Worm (Caenorhabditis elegans) whole organism, young adult: ENCODE measurements around the gene scl-1.

Experiments used
- B0035.1 ChIP-seq: sonication (generic microtip); optimal IDR thresholded peaks from 2 replicates; lab custom pipeline; 2016; ENCODE audit warnings: missing genetic modification characterization, mild to moderate bottlenecking, missing compliant biosample characterization, missing genotype, missing genetic modification reagents
- B0261.1 ChIP-seq: sonication (generic microtip); optimal IDR thresholded peaks from 2 replicates; lab custom pipeline; 2016; ENCODE audit warnings: mild to moderate bottlenecking, missing genetic modification characterization, moderate library complexity, missing compliant biosample characterization
- C06A6.2 ChIP-seq: fragments of 200-800 bp; sonication (Bioruptor generic); conservative IDR thresholded peaks from 2 replicates; pipeline ENCODE4 v1.3.6; 2022; ENCODE audit warnings: missing genetic modification characterization, missing compliant biosample characterization
- F37B4.10 ChIP-seq: fragments of 200-800 bp; sonication (Bioruptor generic); IDR thresholded peaks from 2 replicates; pipeline ENCODE4 v1.3.6; 2022; ENCODE audit warnings: missing genetic modification characterization, missing compliant biosample characterization
- F57A8.1 ChIP-seq: fragments of 200-800 bp; sonication (Bioruptor generic); optimal IDR thresholded peaks from 2 replicates; lab custom pipeline; 2018; ENCODE audit warnings: mild to moderate bottlenecking, missing genetic modification characterization, moderate library complexity, missing compliant biosample characterization
- Y56A3A.18 ChIP-seq: fragments of 200-800 bp; sonication (Bioruptor generic); IDR thresholded peaks from 2 replicates; pipeline ENCODE4 v1.3.6; 2022; ENCODE audit warnings: missing genetic modification reagents, missing genetic modification characterization, missing compliant biosample characterization
- Y79H2A.3 ChIP-seq: fragments of 200-800 bp; sonication (Bioruptor generic); conservative IDR thresholded peaks from 2 replicates; pipeline ENCODE4 v1.3.6; 2022; ENCODE audit warnings: missing genetic modification reagents, missing genetic modification characterization, missing compliant biosample characterization
- Y95B8A.8 ChIP-seq: fragments of 200-800 bp; sonication (Bioruptor generic); IDR thresholded peaks from 2 replicates; pipeline ENCODE4 v1.3.6; 2022; ENCODE audit warnings: missing genetic modification reagents, missing genetic modification characterization, missing compliant biosample characterization
- ZK185.1 ChIP-seq: sonication (generic microtip); optimal IDR thresholded peaks from 2 replicates; lab custom pipeline; 2016; ENCODE audit warnings: mild to moderate bottlenecking, missing genetic modification characterization, missing compliant biosample characterization; ENCODE audit not compliant: poor library complexity, severe bottlenecking
- ama-1 ChIP-seq, 3 experiments: fragments of 150-350 bp in 1 of 3; sonication (generic microtip) in 2 of 3; optimal IDR thresholded peaks; 2 replicates each; lab custom pipeline; 2014 to 2018; ENCODE audit warnings: missing biosample characterization in 2 of 3, missing genetic modification characterization in 2 of 3, missing genetic modification reagents in 2 of 3
- cebp-1 ChIP-seq, 2 experiments: fragments of 200-800 bp in 1 of 2; sonication (Bioruptor generic) in 1 of 2; sonication (generic microtip) in 1 of 2; IDR thresholded peaks in 1 of 2; optimal IDR thresholded peaks in 1 of 2; 2 replicates each; pipeline versions ENCODE4 v1.3.6 to Lab custom; 2017 to 2022; ENCODE audit warnings: missing compliant biosample characterization in 2 of 2, missing genetic modification characterization in 2 of 2, mild to moderate bottlenecking in 1 of 2, missing genetic modification reagents in 1 of 2, moderate library complexity in 1 of 2
- cebp-2 ChIP-seq: fragments of 200-800 bp; sonication (Bioruptor generic); IDR thresholded peaks from 2 replicates; pipeline ENCODE4 v1.3.6; 2022; ENCODE audit warnings: missing genetic modification characterization, missing compliant biosample characterization
- ceh-27 ChIP-seq: fragments of 200-800 bp; sonication (Bioruptor generic); optimal IDR thresholded peaks from 2 replicates; lab custom pipeline; 2018; ENCODE audit warnings: mild to moderate bottlenecking, missing genetic modification characterization, moderate library complexity, missing compliant biosample characterization
- ceh-40 ChIP-seq: fragments of 200-800 bp; sonication (Bioruptor generic); IDR thresholded peaks from 2 replicates; pipeline ENCODE4 v1.3.6; 2022; ENCODE audit warnings: missing genetic modification characterization, missing compliant biosample characterization
- chd-7 ChIP-seq: sonication (generic microtip); optimal IDR thresholded peaks from 2 replicates; lab custom pipeline; 2016; ENCODE audit warnings: mild to moderate bottlenecking, missing genetic modification characterization, moderate library complexity, missing compliant biosample characterization
- dox-1 ChIP-seq: fragments of 200-800 bp; sonication (Bioruptor generic); IDR thresholded peaks from 2 replicates; pipeline ENCODE4 v1.3.6; 2022; ENCODE audit warnings: missing genetic modification reagents, missing genetic modification characterization, missing compliant biosample characterization
- dpff-1 ChIP-seq: sonication (generic microtip); optimal IDR thresholded peaks from 2 replicates; lab custom pipeline; 2017; ENCODE audit warnings: mild to moderate bottlenecking, missing genetic modification characterization, missing compliant biosample characterization
- efl-1 ChIP-seq: fragments of 150-350 bp; optimal IDR thresholded peaks from 2 replicates; lab custom pipeline; 2014; ENCODE audit warnings: missing biosample characterization, missing genetic modification reagents, missing genetic modification characterization
- egrh-3 ChIP-seq: fragments of 200-800 bp; sonication (Bioruptor generic); IDR thresholded peaks from 2 replicates; pipeline ENCODE4 v1.3.6; 2022; ENCODE audit warnings: missing genetic modification reagents, missing genetic modification characterization, missing compliant biosample characterization
- ekl-4 ChIP-seq: fragments of 200-800 bp; sonication (Bioruptor generic); IDR thresholded peaks from 2 replicates; pipeline ENCODE4 v1.3.6; 2022; ENCODE audit warnings: missing genetic modification reagents, missing genetic modification characterization, missing compliant biosample characterization
- fkh-3 ChIP-seq: sonication (generic microtip); optimal IDR thresholded peaks from 2 replicates; lab custom pipeline; 2016; ENCODE audit warnings: mild to moderate bottlenecking, missing genetic modification characterization, missing compliant biosample characterization
- him-1 ChIP-seq: sonication (generic microtip); optimal IDR thresholded peaks from 2 replicates; lab custom pipeline; 2016; ENCODE audit warnings: missing genotype, missing genetic modification reagents, missing genetic modification characterization, missing compliant biosample characterization
- lag-1 ChIP-seq: fragments of 200-800 bp; sonication (Bioruptor generic); IDR thresholded peaks from 2 replicates; pipeline ENCODE4 v1.3.6; 2022; ENCODE audit warnings: missing genetic modification reagents, missing genetic modification characterization, missing compliant biosample characterization
- lin-54 ChIP-seq: fragments of 200-800 bp; sonication (Bioruptor generic); optimal IDR thresholded peaks from 2 replicates; lab custom pipeline; 2018; ENCODE audit warnings: mild to moderate bottlenecking, missing genetic modification characterization, missing compliant biosample characterization
- madf-10 ChIP-seq: sonication (generic microtip); optimal IDR thresholded peaks from 2 replicates; lab custom pipeline; 2016; ENCODE audit warnings: mild to moderate bottlenecking, missing genetic modification characterization, missing compliant biosample characterization
- madf-6 ChIP-seq: fragments of 200-800 bp; sonication (Bioruptor generic); IDR thresholded peaks from 2 replicates; pipeline ENCODE4 v1.3.6; 2022; ENCODE audit warnings: missing genetic modification reagents, missing genetic modification characterization, missing compliant biosample characterization
- nhr-80 ChIP-seq: sonication (generic microtip); optimal IDR thresholded peaks from 2 replicates; lab custom pipeline; 2016; ENCODE audit warnings: missing genetic modification characterization, missing compliant biosample characterization
- nhr-90 ChIP-seq: sonication (generic microtip); optimal IDR thresholded peaks from 2 replicates; lab custom pipeline; 2016; ENCODE audit warnings: missing genotype, mild to moderate bottlenecking, missing genetic modification characterization, missing compliant biosample characterization
- rec-8 ChIP-seq, 2 experiments: sonication (generic microtip); optimal IDR thresholded peaks; 2 replicates each; lab custom pipeline; 2016; ENCODE audit warnings: mild to moderate bottlenecking in 2 of 2, missing genetic modification characterization in 2 of 2, missing genetic modification reagents in 2 of 2, missing genotype in 2 of 2, missing biosample characterization in 1 of 2, missing compliant biosample characterization in 1 of 2, moderate library complexity in 1 of 2
- repo-1 ChIP-seq: sonication (generic microtip); optimal IDR thresholded peaks from 2 replicates; lab custom pipeline; 2017; ENCODE audit warnings: mild to moderate bottlenecking, missing genetic modification characterization, missing compliant biosample characterization
- snpc-3.4 ChIP-seq: sonication (generic microtip); optimal IDR thresholded peaks from 2 replicates; lab custom pipeline; 2017; ENCODE audit warnings: missing genetic modification characterization, mild to moderate bottlenecking, missing compliant biosample characterization, antibody characterized with exemption, moderate library complexity, missing genotype, missing genetic modification reagents
- snpc-4 ChIP-seq, 5 experiments: fragments of 150-350 bp in 1 of 5; sonication (generic microtip) in 4 of 5; optimal IDR thresholded peaks; 2 replicates each; lab custom pipeline; 2014 to 2018; ENCODE audit warnings: missing genetic modification characterization in 5 of 5, missing biosample characterization in 3 of 5, antibody characterized with exemption in 2 of 5, mild to moderate bottlenecking in 2 of 5, missing compliant biosample characterization in 2 of 5, missing genotype in 2 of 5, moderate library complexity in 2 of 5, missing genetic modification reagents in 1 of 5
- sptf-2 ChIP-seq: fragments of 200-800 bp; sonication (Bioruptor generic); optimal IDR thresholded peaks from 2 replicates; lab custom pipeline; 2018; ENCODE audit warnings: mild to moderate bottlenecking, missing genetic modification characterization, missing compliant biosample characterization
- unc-130 ChIP-seq: sonication (generic microtip); optimal IDR thresholded peaks from 2 replicates; lab custom pipeline; 2016; ENCODE audit warnings: missing genetic modification reagents, missing genetic modification characterization, missing compliant biosample characterization
- xnd-1 ChIP-seq: sonication (generic microtip); optimal IDR thresholded peaks from 2 replicates; lab custom pipeline; 2016; ENCODE audit warnings: missing genotype, missing genetic modification reagents, missing genetic modification characterization, missing compliant biosample characterization
- ztf-22 ChIP-seq: fragments of 200-800 bp; sonication (Bioruptor generic); optimal IDR thresholded peaks from 2 replicates; lab custom pipeline; 2018; ENCODE audit warnings: mild to moderate bottlenecking, missing genetic modification characterization, moderate library complexity, missing compliant biosample characterization
- ztf-28 ChIP-seq: fragments of 200-800 bp; sonication (Bioruptor generic); IDR thresholded peaks from 2 replicates; pipeline ENCODE4 v1.3.6; 2022; ENCODE audit warnings: missing genetic modification reagents, missing genetic modification characterization, missing compliant biosample characterization
- ztf-3 ChIP-seq: fragments of 200-800 bp; sonication (Bioruptor generic); optimal IDR thresholded peaks from 2 replicates; lab custom pipeline; 2018; ENCODE audit warnings: mild to moderate bottlenecking, missing genetic modification characterization, missing compliant biosample characterization

The scl-1 gene

ce11 chrIV:13056026-13056425, at the start of gene scl-1:
TSS of gene scl-1 (plus strand) at chrIV:13056326.
- TF ChIP-seq xnd-1 (tag; lab: Kevin White, UChicago), result no peak
- TF ChIP-seq F57A8.1 (GFP tag; lab: Kevin White, UChicago), result no peak

- TF ChIP-seq sptf-2 (GFP tag; lab: Kevin White, UChicago) (no peak), nhr-80 (peak; percentile 16), ztf-22 (no peak), Y56A3A.18 (GFP tag; lab: Robert Waterston, UW) (no peak), ZK185.1 (tag; lab: Kevin White, UChicago) (no peak)
These were observed 47.5 kb upstream of the scl-1 start, which contains the start of gene mbk-2 for ce11 chrIV:13008405-13009208. TSS of gene mbk-2 (plus strand) at chrIV:13009158.

- no peak for TF ChIP-seq madf-10 (tag; lab: Kevin White, UChicago)
- no peak for TF ChIP-seq madf-6 (GFP tag; lab: Robert Waterston, UW)
- TF ChIP-seq dox-1 (GFP tag; lab: Robert Waterston, UW), result no peak
- no peak for TF ChIP-seq lin-54 (GFP tag; lab: Kevin White, UChicago)
- TF ChIP-seq Y79H2A.3 (GFP tag; lab: Robert Waterston, UW), result no peak
- no peak for TF ChIP-seq lag-1
- no peak for TF ChIP-seq fkh-3 (tag; lab: Kevin White, UChicago)
- no peak for TF ChIP-seq snpc-4 (GFP tag; optimal IDR thresholded peaks at IDR 0.05; lab: Kevin White, UChicago)
- TF ChIP-seq snpc-4 (tag; optimal IDR thresholded peaks at IDR 0.05; lab: Kevin White, UChicago), result no peak
- no peak for TF ChIP-seq B0261.1
- TF ChIP-seq repo-1 (tag; lab: Kevin White, UChicago), result no peak
- TF ChIP-seq ceh-40 (GFP tag; lab: Robert Waterston, UW), result no peak
- no peak for TF ChIP-seq xnd-1 (tag; lab: Kevin White, UChicago)
- TF ChIP-seq him-1, result no peak
- TF ChIP-seq ztf-3 (GFP tag; lab: Kevin White, UChicago), result no peak
- no peak for TF ChIP-seq B0035.1 (tag; lab: Kevin White, UChicago)
- no peak for TF ChIP-seq ama-1 (optimal IDR thresholded peaks at IDR 0.05; lab: Kevin White, UChicago)
- no peak for TF ChIP-seq ama-1 (GFP tag; optimal IDR thresholded peaks at IDR 0.05; lab: Kevin White, UChicago)
- no peak for TF ChIP-seq sptf-2 (GFP tag; lab: Kevin White, UChicago)
- TF ChIP-seq Y56A3A.18 (GFP tag; lab: Robert Waterston, UW), result no peak
- TF ChIP-seq rec-8 (tag; optimal IDR thresholded peaks at IDR 0.05; lab: Kevin White, UChicago), result no peak
These were observed 46.6 kb upstream of the scl-1 start for ce11 chrIV:13009507-13009906.

- TF ChIP-seq egrh-3 (GFP tag; lab: Robert Waterston, UW) (no peak), ztf-28 (GFP tag; lab: Robert Waterston, UW) (no peak), ekl-4 (GFP tag; lab: Robert Waterston, UW) (no peak), cebp-1 (GFP tag; IDR thresholded peaks at IDR 0.05; lab: Robert Waterston, UW) (no peak), cebp-1 (tag; optimal IDR thresholded peaks at IDR 0.05; lab: Kevin White, UChicago) (no peak), efl-1 (no peak), Y95B8A.8 (no peak), C06A6.2 (GFP tag; lab: Robert Waterston, UW) (0 out of 2 replicates have a peak, but pooled peaks have one; percentile 14), F37B4.10 (GFP tag; lab: Robert Waterston, UW) (no peak), snpc-3.4 (tag; lab: Kevin White, UChicago) (no peak), nhr-90 (tag; lab: Kevin White, UChicago) (no peak), cebp-2 (GFP tag; lab: Robert Waterston, UW) (no peak), unc-130 (GFP tag; lab: Kevin White, UChicago) (no peak), dpff-1 (tag; lab: Kevin White, UChicago) (no peak), chd-7 (tag; lab: Kevin White, UChicago) (no peak), nhr-80 (peak; percentile 2), ceh-27 (GFP tag; lab: Kevin White, UChicago) (no peak)
These were observed 42.9 kb upstream of the scl-1 start for ce11 chrIV:13013231-13013630.
